Worm (Caenorhabditis elegans) whole organism, L3 larva: ENCODE measurements around the gene srsx-30.

Experiments
- ceh-16 ChIP-seq: sonication (generic microtip); optimal IDR thresholded peaks from 2 replicates; lab custom pipeline; 2017; ENCODE audit warnings: missing biosample characterization, missing genetic modification characterization
- ceh-82 ChIP-seq: fragments of 150-350 bp; optimal IDR thresholded peaks from 2 replicates; lab custom pipeline; 2014; ENCODE audit warnings: missing biosample characterization, missing genetic modification characterization
- egl-27 ChIP-seq: sonication (generic microtip); optimal IDR thresholded peaks from 4 replicates; lab custom pipeline; 2017; ENCODE audit warnings: missing biosample characterization, missing genetic modification reagents, missing genetic modification characterization
- fos-1 ChIP-seq: fragments of 150-350 bp; optimal IDR thresholded peaks from 2 replicates; lab custom pipeline; 2014; ENCODE audit warnings: missing biosample characterization, missing genetic modification characterization
- lin-15B ChIP-seq: fragments of 150-350 bp; optimal IDR thresholded peaks from 2 replicates; lab custom pipeline; 2014; ENCODE audit warnings: missing biosample characterization, missing genetic modification characterization
- nhr-237 ChIP-seq: fragments of 150-350 bp; optimal IDR thresholded peaks from 2 replicates; lab custom pipeline; 2014; ENCODE audit warnings: missing biosample characterization, missing genetic modification characterization
- nhr-77 ChIP-seq: fragments of 150-350 bp; optimal IDR thresholded peaks from 2 replicates; lab custom pipeline; 2014; ENCODE audit warnings: missing biosample characterization, missing genetic modification characterization
- pqm-1 ChIP-seq: fragments of 150-350 bp; optimal IDR thresholded peaks from 2 replicates; lab custom pipeline; 2017; ENCODE audit warnings: missing biosample characterization, missing genetic modification characterization, inconsistent platforms
- skn-1 ChIP-seq: fragments of 150-350 bp; optimal IDR thresholded peaks from 2 replicates; lab custom pipeline; 2014; ENCODE audit warnings: missing biosample characterization, missing genetic modification characterization
- tbx-2 ChIP-seq: sonication (generic microtip); optimal IDR thresholded peaks from 2 replicates; lab custom pipeline; 2016; ENCODE audit warnings: mild to moderate bottlenecking, missing genetic modification characterization, missing compliant biosample characterization
- zag-1 ChIP-seq: fragments of 150-350 bp; optimal IDR thresholded peaks from 2 replicates; lab custom pipeline; 2014; ENCODE audit warnings: missing biosample characterization, missing genetic modification characterization
- ztf-4 ChIP-seq: fragments of 150-350 bp; optimal IDR thresholded peaks from 2 replicates; lab custom pipeline; 2014; ENCODE audit warnings: missing biosample characterization, missing genetic modification characterization

- TF ChIP-seq ceh-16 (tag; lab: Kevin White, UChicago) (no peak), ceh-82 (no peak), skn-1 (tag; lab: Kevin White, UChicago) (no peak), egl-27 (tag; lab: Kevin White, UChicago) (no peak), zag-1 (tag; lab: Kevin White, UChicago) (no peak), nhr-237 (tag; lab: Kevin White, UChicago) (no peak), lin-15B (tag; lab: Kevin White, UChicago) (no peak), ztf-4 (tag; lab: Kevin White, UChicago) (no peak), pqm-1 (tag; lab: Kevin White, UChicago) (no peak), tbx-2 (tag; lab: Kevin White, UChicago) (no peak), fos-1 (tag; lab: Kevin White, UChicago) (no peak), nhr-77 (tag; lab: Kevin White, UChicago) (no peak)
Observed at ce11 chrV:10205483-10205882, 46.9 kb downstream of the srsx-30 start, which contains the start of gene ZK856.16.
